Fruit fly (Drosophila melanogaster) whole organism, embryonic: ENCODE measurements around the gene Non3.

Source experiments
- Abd-B ChIP-seq: fragments of 200-800 bp; sonication (Bioruptor generic); optimal IDR thresholded peaks from 2 replicates; lab custom pipeline; 2018; ENCODE audit warnings: missing biosample characterization, mild to moderate bottlenecking, missing genetic modification characterization, moderate library complexity
- BEAF-32 ChIP-seq: fragments of 200-800 bp; sonication (Bioruptor generic); optimal IDR thresholded peaks from 3 replicates; lab custom pipeline; 2017; ENCODE audit warnings: missing biosample characterization, missing genetic modification characterization, mild to moderate bottlenecking, moderate library complexity, missing genetic modification reagents
- CG12659 ChIP-seq: fragments of 200-800 bp; sonication (Bioruptor generic); optimal IDR thresholded peaks from 3 replicates; lab custom pipeline; 2017; ENCODE audit warnings: mild to moderate bottlenecking, missing biosample characterization, missing genetic modification reagents, missing genetic modification characterization
- CG13287 ChIP-seq: fragments of 200-800 bp; sonication (Bioruptor generic); IDR thresholded peaks from 2 replicates; pipeline ENCODE4 v1.3.6; 2022; ENCODE audit warnings: missing biosample characterization, missing genetic modification characterization; ENCODE audit not compliant: partially characterized antibody
- CG13424 ChIP-seq: fragments of 200-800 bp; sonication (Bioruptor generic); optimal IDR thresholded peaks from 2 replicates; lab custom pipeline; 2019; ENCODE audit warnings: missing biosample characterization, mild to moderate bottlenecking, missing genetic modification characterization, moderate library complexity
- CG13624 ChIP-seq: fragments of 200-800 bp; sonication (Bioruptor generic); optimal IDR thresholded peaks from 2 replicates; lab custom pipeline; 2016; ENCODE audit warnings: missing biosample characterization, missing genetic modification characterization
- CG14710 ChIP-seq: fragments of 200-800 bp; sonication (Bioruptor generic); optimal IDR thresholded peaks from 3 replicates; lab custom pipeline; 2019; ENCODE audit warnings: missing biosample characterization, mild to moderate bottlenecking, missing genetic modification characterization, moderate library complexity
- CG14860 ChIP-seq: fragments of 200-800 bp; sonication (Bioruptor generic); IDR thresholded peaks from 3 replicates; pipeline ENCODE4 v1.3.6; 2022; ENCODE audit warnings: missing biosample characterization, missing genetic modification characterization; ENCODE audit not compliant: partially characterized antibody
- CG1602 ChIP-seq: fragments of 200-800 bp; sonication (Bioruptor generic); optimal IDR thresholded peaks from 3 replicates; lab custom pipeline; 2016; ENCODE audit warnings: missing biosample characterization, missing genetic modification characterization
- CG16815 ChIP-seq: fragments of 200-800 bp; sonication (Bioruptor generic); optimal IDR thresholded peaks from 3 replicates; lab custom pipeline; 2017; ENCODE audit warnings: missing biosample characterization, mild to moderate bottlenecking, missing genetic modification characterization
- CG2116 ChIP-seq: fragments of 200-800 bp; sonication (Bioruptor generic); optimal IDR thresholded peaks from 3 replicates; lab custom pipeline; 2018; ENCODE audit warnings: missing biosample characterization, mild to moderate bottlenecking, missing genetic modification characterization
- CG2120 ChIP-seq: fragments of 200-800 bp; sonication (Bioruptor generic); optimal IDR thresholded peaks from 3 replicates; lab custom pipeline; 2016; ENCODE audit warnings: missing biosample characterization, missing genetic modification characterization
- CG2129 ChIP-seq: fragments of 200-800 bp; sonication (Bioruptor generic); IDR thresholded peaks from 2 replicates; pipeline ENCODE4 v1.3.6; 2022; ENCODE audit warnings: missing biosample characterization, missing genetic modification characterization; ENCODE audit not compliant: partially characterized antibody
- CG30403 ChIP-seq: fragments of 200-800 bp; sonication (Bioruptor generic); optimal IDR thresholded peaks from 3 replicates; lab custom pipeline; 2016; ENCODE audit warnings: missing biosample characterization, missing genetic modification characterization
- CG3065 ChIP-seq: fragments of 200-800 bp; sonication (Bioruptor generic); optimal IDR thresholded peaks from 2 replicates; lab custom pipeline; 2016; ENCODE audit warnings: missing biosample characterization, missing genetic modification characterization
- CG34422 ChIP-seq: fragments of 200-800 bp; sonication (Bioruptor generic); IDR thresholded peaks from 3 replicates; pipeline ENCODE4 v1.3.6; 2022; ENCODE audit warnings: missing biosample characterization, missing genetic modification characterization
- CG3847 ChIP-seq: fragments of 200-800 bp; sonication (Bioruptor generic); IDR thresholded peaks from 2 replicates; pipeline ENCODE4 v1.3.6; 2022; ENCODE audit warnings: missing biosample characterization, missing genetic modification characterization
- CG42726 ChIP-seq: fragments of 200-800 bp; sonication (Bioruptor generic); IDR thresholded peaks from 2 replicates; pipeline ENCODE4 v1.3.6; 2022; ENCODE audit warnings: missing biosample characterization, missing genetic modification characterization; ENCODE audit not compliant: partially characterized antibody
- CG4328 ChIP-seq: fragments of 200-800 bp; sonication (Bioruptor generic); optimal IDR thresholded peaks from 3 replicates; lab custom pipeline; 2017; ENCODE audit warnings: missing biosample characterization, missing genetic modification reagents, missing genetic modification characterization
- CG4617 ChIP-seq: fragments of 200-800 bp; sonication (Bioruptor generic); optimal IDR thresholded peaks from 3 replicates; lab custom pipeline; 2016; ENCODE audit warnings: missing biosample characterization, missing genetic modification characterization, borderline replicate concordance
- CG6791 ChIP-seq: fragments of 200-800 bp; sonication (Bioruptor generic); IDR thresholded peaks from 3 replicates; pipeline ENCODE4 v1.3.6; 2022; ENCODE audit warnings: missing biosample characterization, missing genetic modification characterization; ENCODE audit not compliant: partially characterized antibody
- CG9609 ChIP-seq: fragments of 200-800 bp; sonication (Bioruptor generic); optimal IDR thresholded peaks from 3 replicates; lab custom pipeline; 2016; ENCODE audit warnings: missing biosample characterization, missing genetic modification characterization
- CG9797 ChIP-seq: fragments of 200-800 bp; sonication (Bioruptor generic); optimal IDR thresholded peaks from 3 replicates; lab custom pipeline; 2018; ENCODE audit warnings: missing biosample characterization, mild to moderate bottlenecking, missing genetic modification characterization
- CHES-1-like ChIP-seq: fragments of 200-800 bp; sonication (Bioruptor generic); optimal IDR thresholded peaks from 2 replicates; lab custom pipeline; 2016; ENCODE audit warnings: missing biosample characterization, missing genetic modification characterization
- E2f2 ChIP-seq: fragments of 200-800 bp; sonication (Bioruptor generic); IDR thresholded peaks from 2 replicates; pipeline ENCODE4 v1.3.6; 2022; ENCODE audit warnings: missing biosample characterization, missing genetic modification characterization
- Elba2 ChIP-seq: fragments of 200-800 bp; sonication (Bioruptor generic); optimal IDR thresholded peaks from 3 replicates; lab custom pipeline; 2016; ENCODE audit warnings: missing biosample characterization, missing genetic modification characterization
- Fer2 ChIP-seq: fragments of 200-800 bp; sonication (Bioruptor generic); optimal IDR thresholded peaks from 2 replicates; lab custom pipeline; 2018; ENCODE audit warnings: missing biosample characterization, mild to moderate bottlenecking, missing genetic modification characterization, moderate library complexity
- HLH54F ChIP-seq: fragments of 200-800 bp; sonication (Bioruptor generic); optimal IDR thresholded peaks from 3 replicates; lab custom pipeline; 2016; ENCODE audit warnings: missing biosample characterization, missing genetic modification characterization
- HmgZ ChIP-seq: fragments of 200-800 bp; sonication (Bioruptor generic); optimal IDR thresholded peaks from 2 replicates; lab custom pipeline; 2018; ENCODE audit warnings: missing biosample characterization, mild to moderate bottlenecking, missing genetic modification characterization
- MESR4 ChIP-seq: fragments of 200-800 bp; sonication (Bioruptor generic); optimal IDR thresholded peaks from 2 replicates; lab custom pipeline; 2018; ENCODE audit warnings: missing biosample characterization, mild to moderate bottlenecking, missing genetic modification characterization, moderate library complexity
- Med ChIP-seq: fragments of 200-800 bp; sonication (Bioruptor generic); peaks from one replicate; lab custom pipeline; 2016; ENCODE audit warnings: missing biosample characterization, missing genetic modification characterization, mild to moderate bottlenecking, inconsistent platforms, moderate library complexity
- Nf-YC ChIP-seq: fragments of 200-800 bp; optimal IDR thresholded peaks from 3 replicates; lab custom pipeline; 2019; ENCODE audit warnings: missing biosample characterization, mild to moderate bottlenecking, missing genetic modification characterization, moderate library complexity
- Scr ChIP-seq: fragments of 200-800 bp; sonication (Bioruptor generic); IDR thresholded peaks from 2 replicates; pipeline ENCODE4 v1.3.6; 2022; ENCODE audit warnings: missing biosample characterization, missing genetic modification characterization; ENCODE audit not compliant: partially characterized antibody
- amos ChIP-seq: fragments of 200-800 bp; sonication (Bioruptor generic); IDR thresholded peaks from 2 replicates; pipeline ENCODE4 v1.3.6; 2022; ENCODE audit warnings: missing biosample characterization, missing genetic modification characterization; ENCODE audit not compliant: partially characterized antibody
- ase ChIP-seq: fragments of 200-800 bp; sonication (Bioruptor generic); IDR thresholded peaks from 3 replicates; pipeline ENCODE4 v1.3.6; 2022; ENCODE audit warnings: missing biosample characterization, missing genetic modification characterization
- ato ChIP-seq: fragments of 200-800 bp; sonication (Bioruptor generic); IDR thresholded peaks from 2 replicates; pipeline ENCODE4 v1.3.6; 2022; ENCODE audit warnings: missing biosample characterization, missing genetic modification characterization; ENCODE audit not compliant: partially characterized antibody
- chinmo ChIP-seq: fragments of 200-800 bp; sonication (Bioruptor generic); IDR thresholded peaks from 4 replicates; pipeline ENCODE4 v1.3.6; 2022; ENCODE audit warnings: missing biosample characterization, missing genetic modification characterization; ENCODE audit not compliant: partially characterized antibody
- dmrt11E ChIP-seq: fragments of 200-800 bp; sonication (Bioruptor generic); optimal IDR thresholded peaks from 3 replicates; lab custom pipeline; 2018; ENCODE audit warnings: missing biosample characterization, mild to moderate bottlenecking, missing genetic modification characterization, moderate library complexity
- gfzf ChIP-seq: fragments of 200-800 bp; sonication (Bioruptor generic); optimal IDR thresholded peaks from 2 replicates; lab custom pipeline; 2016; ENCODE audit warnings: missing biosample characterization, mild to moderate bottlenecking, missing genetic modification characterization, moderate library complexity
- gsb ChIP-seq: fragments of 200-800 bp; sonication (Bioruptor generic); IDR thresholded peaks from 2 replicates; pipeline ENCODE4 v1.3.6; 2022; ENCODE audit warnings: missing biosample characterization, missing genetic modification characterization
- her ChIP-seq: fragments of 200-800 bp; sonication (Bioruptor generic); optimal IDR thresholded peaks from 2 replicates; lab custom pipeline; 2016; ENCODE audit warnings: missing biosample characterization, missing genetic modification characterization
- jigr1 ChIP-seq: fragments of 200-800 bp; sonication (Bioruptor generic); IDR thresholded peaks from 3 replicates; pipeline ENCODE4 v1.3.6; 2022; ENCODE audit warnings: missing biosample characterization, missing genetic modification characterization
- lilli ChIP-seq: fragments of 200-800 bp; sonication (Bioruptor generic); optimal IDR thresholded peaks from 3 replicates; lab custom pipeline; 2016; ENCODE audit warnings: missing biosample characterization, missing genetic modification characterization
- p53 ChIP-seq: fragments of 200-800 bp; sonication (Bioruptor generic); optimal IDR thresholded peaks from 2 replicates; lab custom pipeline; 2016; ENCODE audit warnings: missing biosample characterization, missing genetic modification characterization
- phol ChIP-seq: fragments of 200-800 bp; sonication (Bioruptor generic); optimal IDR thresholded peaks from 3 replicates; lab custom pipeline; 2018; ENCODE audit warnings: missing biosample characterization, mild to moderate bottlenecking, missing genetic modification characterization, moderate library complexity
- tna ChIP-seq: fragments of 200-800 bp; sonication (Bioruptor generic); IDR thresholded peaks from 2 replicates; pipeline ENCODE4 v1.3.6; 2022; ENCODE audit warnings: missing biosample characterization, missing genetic modification characterization; ENCODE audit not compliant: partially characterized antibody
- tup ChIP-seq: fragments of 200-800 bp; sonication (Bioruptor generic); optimal IDR thresholded peaks from 2 replicates; lab custom pipeline; 2016; ENCODE audit warnings: missing biosample characterization, mild to moderate bottlenecking, missing genetic modification characterization, moderate library complexity
- vnd ChIP-seq: fragments of 200-800 bp; sonication (Bioruptor generic); IDR thresholded peaks from 3 replicates; pipeline ENCODE4 v1.3.6; 2022; ENCODE audit warnings: missing biosample characterization, missing genetic modification characterization; ENCODE audit not compliant: partially characterized antibody
- zen2 ChIP-seq: fragments of 200-800 bp; sonication (Bioruptor generic); IDR thresholded peaks from 3 replicates; pipeline ENCODE4 v1.3.6; 2022; ENCODE audit warnings: missing biosample characterization, missing genetic modification characterization; ENCODE audit not compliant: partially characterized antibody

Gene Non3

DNA sequence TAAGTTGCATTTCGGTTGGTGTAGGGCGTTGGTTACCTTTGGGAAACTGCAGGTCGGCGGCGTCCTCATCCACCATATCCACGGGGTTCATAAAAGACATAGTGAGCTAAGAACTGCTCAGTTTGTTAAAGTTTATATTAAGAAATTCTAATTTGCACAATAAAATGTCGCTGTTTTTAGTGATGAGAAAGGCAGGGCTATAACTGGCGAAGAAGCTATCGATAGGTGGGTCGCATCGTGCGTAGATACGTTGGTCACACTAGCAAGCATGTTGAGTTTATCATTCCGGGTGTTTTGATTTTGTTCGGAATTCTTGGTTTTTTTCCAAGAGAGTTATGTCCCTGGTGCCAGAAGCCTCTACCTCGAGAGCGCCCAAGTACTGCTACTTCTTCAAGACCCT is 31.8 kb downstream of the Non3 start, which contains the start of the genes Ada2a, Polr2D, Tgs1 and moi (continued):
- TF ChIP-seq CG2116 (GFP tag; lab: Kevin White, UChicago) (peak; percentile 66), her (GFP tag; lab: Kevin White, UChicago) (peak; percentile 2), CG14710 (tag; lab: Kevin White, UChicago) (peak; percentile 15), CG34422 (GFP tag; lab: Robert Waterston, UW) (peak; percentile 73; the same call in 1 of the 3 replicates), CG9609 (no peak), Fer2 (tag; lab: Kevin White, UChicago) (no peak), CG13624 (GFP tag; lab: Kevin White, UChicago) (peak; percentile 33), Elba2 (GFP tag; lab: Kevin White, UChicago) (peak; percentile 55), HLH54F (GFP tag; lab: Kevin White, UChicago) (no peak), HmgZ (tag; lab: Kevin White, UChicago) (peak; percentile 15), CG6791 (GFP tag; lab: Robert Waterston, UW) (peak; percentile 83), gsb (no peak), Nf-YC (peak; percentile 5), CG4617 (GFP tag; lab: Kevin White, UChicago) (peak; percentile 92), CG4328 (GFP tag; lab: Kevin White, UChicago) (no peak), chinmo (0 out of 4 replicates have a peak, but pooled peaks have one; percentile 73), CG42726 (peak; percentile 73), Abd-B (GFP tag; lab: Kevin White, UChicago) (no peak), CG30403 (no peak), CG3065 (GFP tag; lab: Kevin White, UChicago) (no peak), Scr (GFP tag; lab: Robert Waterston, UW) (peak; percentile 79), CG13424 (tag; lab: Kevin White, UChicago) (no peak), tna (GFP tag; lab: Robert Waterston, UW) (peak; percentile 47; the same call in 1 of the 2 replicates), p53 (no peak), CG2129 (GFP tag; lab: Robert Waterston, UW) (peak; percentile 42; the same call in 1 of the 2 replicates), zen2 (GFP tag; lab: Robert Waterston, UW) (peak; percentile 51; the same call in 1 of the 3 replicates), CG13287 (GFP tag; lab: Robert Waterston, UW) (peak; percentile 86), phol (peak; percentile 56), lilli (no peak), CG14860 (peak; percentile 67), vnd (GFP tag; lab: Robert Waterston, UW) (peak; percentile 61), CG1602 (GFP tag; lab: Kevin White, UChicago) (no peak), E2f2 (GFP tag; lab: Robert Waterston, UW) (peak; percentile 79), tup (GFP tag; lab: Kevin White, UChicago) (no peak), CG16815 (GFP tag; lab: Kevin White, UChicago) (no peak), CG2120 (peak; percentile 9), MESR4 (GFP tag; lab: Kevin White, UChicago) (peak; percentile 78), CG12659 (GFP tag; lab: Kevin White, UChicago) (peak; percentile 42), CG9797 (GFP tag; lab: Kevin White, UChicago) (peak; percentile 78), CG3847 (GFP tag; lab: Robert Waterston, UW) (0 out of 2 replicates have a peak, but pooled peaks have one; percentile 33), ase (GFP tag; lab: Robert Waterston, UW) (no peak), jigr1 (no peak), dmrt11E (tag; lab: Kevin White, UChicago) (no peak), ato (GFP tag; lab: Robert Waterston, UW) (peak; percentile 57), Med (GFP tag; lab: Kevin White, UChicago) (peak; percentile 82), CHES-1-like (peak; percentile 63), gfzf (GFP tag; lab: Kevin White, UChicago) (peak; percentile 60), BEAF-32 (peak; percentile 85), amos (GFP tag; lab: Robert Waterston, UW) (peak; percentile 84)
